Worm (Caenorhabditis elegans) whole organism, L4 larva: Measurements from ENCODE around the gene cyp-25A1.

ENCODE experiments used
- pha-4 ChIP-seq, 2 experiments: fragments of 150-350 bp in 1 of 2; fragments of 200-800 bp in 1 of 2; sonication (Bioruptor generic) in 1 of 2; IDR thresholded peaks in 1 of 2; optimal IDR thresholded peaks in 1 of 2; 2 replicates each; pipeline versions ENCODE4 v1.3.6 to Lab custom; 2014 to 2022; ENCODE audit warnings: missing genetic modification characterization in 2 of 2, missing genetic modification reagents in 2 of 2, missing biosample characterization in 1 of 2, missing compliant biosample characterization in 1 of 2
- unc-39 ChIP-seq: sonication (generic microtip); optimal IDR thresholded peaks from 2 replicates; lab custom pipeline; 2017; ENCODE audit warnings: missing biosample characterization, missing genetic modification characterization

DNA sequence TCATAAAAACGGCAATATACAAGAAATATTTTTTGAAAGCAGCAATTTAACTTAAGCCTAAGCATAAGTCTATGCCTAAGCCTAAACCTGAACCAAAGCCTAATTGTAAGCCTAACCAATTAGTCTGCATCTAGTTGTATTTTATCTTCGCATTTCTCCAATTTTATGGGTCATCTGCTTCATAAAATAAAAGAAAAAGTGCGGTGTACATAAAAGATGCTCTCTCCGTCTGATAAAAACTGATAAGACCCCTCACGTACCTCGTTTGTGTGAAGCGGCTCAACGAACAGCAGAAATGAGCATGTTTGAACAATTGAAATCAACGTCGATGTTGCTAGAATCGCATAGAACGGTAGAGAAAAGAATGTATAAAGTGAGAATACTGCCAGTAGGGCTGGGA lies 47.3 kb upstream of the cyp-25A1 start:
- TF ChIP-seq pha-4 (GFP tag; IDR thresholded peaks at IDR 0.05; lab: Robert Waterston, UW) (no peak), pha-4 (tag; optimal IDR thresholded peaks at IDR 0.05; lab: Kevin White, UChicago) (no peak), unc-39 (tag; lab: Kevin White, UChicago) (no peak)
